Worm (Caenorhabditis elegans) whole organism, midembryonic: Measurements from ENCODE around the gene col-73.

Experiments
- cog-1 ChIP-seq: sonication (generic microtip); optimal IDR thresholded peaks from 2 replicates; lab custom pipeline; 2016; ENCODE audit warnings: missing genetic modification characterization, missing compliant biosample characterization
- flt-1 ChIP-seq: fragments of 200-800 bp; sonication (Bioruptor generic); IDR thresholded peaks from 2 replicates; pipeline ENCODE4 v1.3.6; 2022; ENCODE audit warnings: missing genetic modification characterization, missing compliant biosample characterization
- klf-2 ChIP-seq: fragments of 200-800 bp; sonication (Bioruptor generic); conservative IDR thresholded peaks from 2 replicates; pipeline ENCODE4 v1.3.6; 2022; ENCODE audit warnings: missing genetic modification reagents, missing genetic modification characterization, missing compliant biosample characterization
- med-1 ChIP-seq: sonication (generic microtip); optimal IDR thresholded peaks from 2 replicates; lab custom pipeline; 2017; ENCODE audit warnings: missing genetic modification characterization, mild to moderate bottlenecking, missing compliant biosample characterization, antibody characterized with exemption, missing genetic modification reagents; ENCODE audit not compliant: insufficient read depth
- tab-1 ChIP-seq: fragments of 200-800 bp; sonication (Bioruptor generic); IDR thresholded peaks from 2 replicates; pipeline ENCODE4 v1.3.6; 2022; ENCODE audit warnings: missing genetic modification characterization, missing compliant biosample characterization
- ztf-29 ChIP-seq: fragments of 200-800 bp; sonication (Bioruptor generic); IDR thresholded peaks from 2 replicates; pipeline ENCODE4 v1.3.6; 2022; ENCODE audit warnings: missing genetic modification reagents, missing genetic modification characterization, missing compliant biosample characterization

- no peak for TF ChIP-seq med-1 (GFP tag; lab: Kevin White, UChicago)
- TF ChIP-seq cog-1: no peak
- no peak for TF ChIP-seq flt-1 (GFP tag; lab: Robert Waterston, UW)
- TF ChIP-seq klf-2: no peak
- TF ChIP-seq ztf-29 (GFP tag; lab: Robert Waterston, UW): no peak
- no peak for TF ChIP-seq tab-1 (GFP tag; lab: Robert Waterston, UW)
These were observed 9.6 kb upstream of the col-73 start for ce11 chrII:4882498-4882897.
